Fruit fly (Drosophila melanogaster): ENCODE data around the gene CG33640.
A peak's percentile ranks its signal among the peaks of the same experiment; 100 is the strongest.

CG33640 gene

dm6 chr2L:13570016-13570415 is 42.4 kb downstream of the CG33640 start:
- TF ChIP-seq CG14711 (tag; optimal IDR thresholded peaks at IDR 0.05) (no peak), CG33017 (tag; optimal IDR thresholded peaks at IDR 0.05) (no peak), ovo (GFP tag; optimal IDR thresholded peaks at IDR 0.05) (no peak), cic (GFP tag; optimal IDR thresholded peaks at IDR 0.05) (no peak), Mnt (GFP tag; optimal IDR thresholded peaks at IDR 0.05) (no peak), CG7045 (GFP tag; optimal IDR thresholded peaks at IDR 0.05) (no peak), cnc (optimal IDR thresholded peaks at IDR 0.05) (no peak)

dm6 chr2L:13570982-13571426 is 43.4 kb downstream of the CG33640 start:
- TF ChIP-seq ovo (GFP tag; optimal IDR thresholded peaks at IDR 0.05) (no peak), bab1 (GFP tag; optimal IDR thresholded peaks at IDR 0.05) (peak; percentile 83), CG7045 (GFP tag; optimal IDR thresholded peaks at IDR 0.05) (peak; percentile 33), Hr96 (GFP tag; optimal IDR thresholded peaks at IDR 0.05) (peak; percentile 43), tj (GFP tag; optimal IDR thresholded peaks at IDR 0.05) (no peak), cnc (optimal IDR thresholded peaks at IDR 0.05) (no peak), Mnt (GFP tag; optimal IDR thresholded peaks at IDR 0.05) (no peak), pad (GFP tag; optimal IDR thresholded peaks at IDR 0.05) (no peak), Clk (GFP tag; optimal IDR thresholded peaks at IDR 0.05) (no peak), cic (GFP tag; optimal IDR thresholded peaks at IDR 0.05) (no peak), Crg-1 (GFP tag; optimal IDR thresholded peaks at IDR 0.05) (no peak), kay (GFP tag; ENCODE audit: borderline replicate concordance) (no peak), CG14711 (tag; optimal IDR thresholded peaks at IDR 0.05) (peak; percentile 34), CG1620 (GFP tag; optimal IDR thresholded peaks at IDR 0.05) (peak; percentile 27), toe (GFP tag; optimal IDR thresholded peaks at IDR 0.05) (no peak), CG5204 (GFP tag; optimal IDR thresholded peaks at IDR 0.05) (peak; percentile 46), CG11617 (GFP tag; optimal IDR thresholded peaks at IDR 0.05) (peak; percentile 53), CG33017 (tag; optimal IDR thresholded peaks at IDR 0.05) (no peak), CG7101 (tag; optimal IDR thresholded peaks at IDR 0.05) (peak; percentile 60), CG12768 (GFP tag; optimal IDR thresholded peaks at IDR 0.05) (peak; percentile 24)

DNA sequence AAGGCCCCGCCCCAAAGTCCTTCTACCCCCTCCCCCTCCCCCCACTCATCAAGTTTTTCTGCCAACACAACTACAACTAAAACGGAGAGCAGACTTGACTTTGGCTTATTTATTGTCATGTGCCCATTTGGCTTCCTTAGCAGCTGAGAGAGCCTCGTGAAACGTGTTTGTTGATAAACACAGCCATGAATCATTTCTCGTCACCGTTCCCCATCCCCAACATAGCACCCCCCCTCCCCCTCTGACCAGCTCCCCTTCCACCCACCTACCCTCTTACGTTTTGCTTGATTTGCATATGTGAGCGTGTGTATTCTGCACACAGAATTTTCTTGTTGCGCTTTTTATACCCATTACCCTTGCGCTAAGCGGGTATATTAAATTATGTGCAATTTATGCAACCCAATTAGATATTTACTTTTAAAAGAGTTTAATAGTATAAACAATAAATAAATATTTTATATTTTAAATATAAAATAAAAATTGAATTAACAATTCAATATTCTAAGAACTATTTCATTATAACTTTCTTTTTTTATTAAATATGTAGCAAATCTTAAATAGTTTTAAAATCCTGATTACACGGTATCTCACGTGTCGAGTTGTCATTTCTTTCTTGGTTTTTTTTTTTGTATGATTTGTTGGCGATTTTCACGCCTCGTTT is 44.3 kb downstream of the CG33640 start:
- TF ChIP-seq Mnt (GFP tag; optimal IDR thresholded peaks at IDR 0.05) (no peak), tj (GFP tag; optimal IDR thresholded peaks at IDR 0.05) (peak; percentile 94), CG5204 (GFP tag; optimal IDR thresholded peaks at IDR 0.05) (no peak), cic (GFP tag; optimal IDR thresholded peaks at IDR 0.05) (no peak), CG11617 (GFP tag; optimal IDR thresholded peaks at IDR 0.05) (peak; percentile 23), CG1620 (GFP tag; optimal IDR thresholded peaks at IDR 0.05) (no peak), bab1 (GFP tag; optimal IDR thresholded peaks at IDR 0.05) (no peak), ovo (GFP tag; optimal IDR thresholded peaks at IDR 0.05) (no peak), CG7045 (GFP tag; optimal IDR thresholded peaks at IDR 0.05) (peak; percentile 23), kay (GFP tag; ENCODE audit: borderline replicate concordance) (peak; percentile 12), CG33017 (tag; optimal IDR thresholded peaks at IDR 0.05) (no peak), Clk (GFP tag; optimal IDR thresholded peaks at IDR 0.05) (no peak), pad (GFP tag; optimal IDR thresholded peaks at IDR 0.05) (peak; percentile 12), CG14711 (tag; optimal IDR thresholded peaks at IDR 0.05) (peak; percentile 46)

Data from whole organism, adult.